Worm (Caenorhabditis elegans) whole organism, L2 larva: ENCODE measurements around the gene Y55F3AM.5.

Experiments
- lin-39 ChIP-seq: fragments of 150-350 bp; optimal IDR thresholded peaks from 2 replicates; lab custom pipeline; 2014; ENCODE audit warnings: missing biosample characterization, missing genetic modification reagents, missing genetic modification characterization
- nhr-11 ChIP-seq: fragments of 150-350 bp; optimal IDR thresholded peaks from 2 replicates; lab custom pipeline; 2014; ENCODE audit warnings: missing biosample characterization, missing genetic modification characterization
- skn-1 ChIP-seq: sonication (generic microtip); optimal IDR thresholded peaks from 2 replicates; lab custom pipeline; 2017; ENCODE audit warnings: missing biosample characterization, missing genetic modification characterization
- unc-39 ChIP-seq: fragments of 150-350 bp; optimal IDR thresholded peaks from 2 replicates; lab custom pipeline; 2014; ENCODE audit warnings: missing biosample characterization, missing genetic modification characterization
- zag-1 ChIP-seq: fragments of 150-350 bp; optimal IDR thresholded peaks from 2 replicates; lab custom pipeline; 2014; ENCODE audit warnings: missing biosample characterization, missing genetic modification characterization

ce11 chrIV:1035108-1035507, 36.1 kb downstream of the Y55F3AM.5 start:
- TF ChIP-seq lin-39 (tag; lab: Kevin White, UChicago) (no peak), unc-39 (tag; lab: Kevin White, UChicago) (no peak), skn-1 (tag; lab: Kevin White, UChicago) (no peak), zag-1 (tag; lab: Kevin White, UChicago) (no peak), nhr-11 (tag; lab: Kevin White, UChicago) (no peak)
